Worm (Caenorhabditis elegans) whole organism, young adult: ENCODE measurements around the gene F55C9.3.

Source experiments
- B0019.2 ChIP-seq: fragments of 200-800 bp; sonication (Bioruptor generic); conservative IDR thresholded peaks from 2 replicates; pipeline ENCODE4 v1.3.6; 2022; ENCODE audit warnings: missing genetic modification reagents, missing genetic modification characterization, missing compliant biosample characterization
- B0261.1 ChIP-seq: sonication (generic microtip); optimal IDR thresholded peaks from 2 replicates; lab custom pipeline; 2016; ENCODE audit warnings: mild to moderate bottlenecking, missing genetic modification characterization, moderate library complexity, missing compliant biosample characterization
- F10E7.11 ChIP-seq: sonication (generic microtip); optimal IDR thresholded peaks from 2 replicates; lab custom pipeline; 2017; ENCODE audit warnings: mild to moderate bottlenecking, missing genetic modification characterization, moderate library complexity, missing compliant biosample characterization
- F39B2.1 ChIP-seq: fragments of 200-800 bp; sonication (Bioruptor generic); IDR thresholded peaks from 2 replicates; pipeline ENCODE4 v1.3.6; 2022; ENCODE audit warnings: missing genetic modification reagents, missing genetic modification characterization, missing compliant biosample characterization
- F52B5.7 ChIP-seq: sonication (generic microtip); optimal IDR thresholded peaks from 2 replicates; lab custom pipeline; 2016; ENCODE audit warnings: mild to moderate bottlenecking, missing genetic modification characterization, missing compliant biosample characterization
- Y53F4B.3 ChIP-seq: fragments of 200-800 bp; sonication (Bioruptor generic); IDR thresholded peaks from 2 replicates; pipeline ENCODE4 v1.3.6; 2022; ENCODE audit warnings: missing genetic modification reagents, missing genetic modification characterization, missing compliant biosample characterization
- Y56A3A.18 ChIP-seq: fragments of 200-800 bp; sonication (Bioruptor generic); IDR thresholded peaks from 2 replicates; pipeline ENCODE4 v1.3.6; 2022; ENCODE audit warnings: missing genetic modification reagents, missing genetic modification characterization, missing compliant biosample characterization
- Y79H2A.3 ChIP-seq: fragments of 200-800 bp; sonication (Bioruptor generic); conservative IDR thresholded peaks from 2 replicates; pipeline ENCODE4 v1.3.6; 2022; ENCODE audit warnings: missing genetic modification reagents, missing genetic modification characterization, missing compliant biosample characterization
- aptf-2 ChIP-seq: fragments of 200-800 bp; sonication (Bioruptor generic); conservative IDR thresholded peaks from 2 replicates; pipeline ENCODE4 v1.3.6; 2022; ENCODE audit warnings: missing genetic modification reagents, missing genetic modification characterization, missing compliant biosample characterization
- attf-5 ChIP-seq: fragments of 200-800 bp; sonication (Bioruptor generic); optimal IDR thresholded peaks from 2 replicates; lab custom pipeline; 2018; ENCODE audit warnings: mild to moderate bottlenecking, missing genetic modification characterization, missing compliant biosample characterization
- attf-6 ChIP-seq: fragments of 200-800 bp; sonication (Bioruptor generic); IDR thresholded peaks from 2 replicates; pipeline ENCODE4 v1.3.6; 2022; ENCODE audit warnings: missing genetic modification reagents, missing genetic modification characterization, missing compliant biosample characterization
- cebp-2 ChIP-seq: fragments of 200-800 bp; sonication (Bioruptor generic); IDR thresholded peaks from 2 replicates; pipeline ENCODE4 v1.3.6; 2022; ENCODE audit warnings: missing genetic modification characterization, missing compliant biosample characterization
- dpl-1 ChIP-seq: fragments of 150-350 bp; optimal IDR thresholded peaks from 2 replicates; lab custom pipeline; 2014; ENCODE audit warnings: missing biosample characterization, missing genetic modification reagents, missing genetic modification characterization
- efl-1 ChIP-seq: fragments of 150-350 bp; optimal IDR thresholded peaks from 2 replicates; lab custom pipeline; 2014; ENCODE audit warnings: missing biosample characterization, missing genetic modification reagents, missing genetic modification characterization
- egrh-3 ChIP-seq: fragments of 200-800 bp; sonication (Bioruptor generic); IDR thresholded peaks from 2 replicates; pipeline ENCODE4 v1.3.6; 2022; ENCODE audit warnings: missing genetic modification reagents, missing genetic modification characterization, missing compliant biosample characterization
- gei-17 ChIP-seq: fragments of 200-800 bp; sonication (Bioruptor generic); optimal IDR thresholded peaks from 2 replicates; lab custom pipeline; 2018; ENCODE audit warnings: mild to moderate bottlenecking, missing genetic modification characterization, missing compliant biosample characterization
- him-1 ChIP-seq: sonication (generic microtip); optimal IDR thresholded peaks from 2 replicates; lab custom pipeline; 2016; ENCODE audit warnings: missing genotype, missing genetic modification reagents, missing genetic modification characterization, missing compliant biosample characterization
- hlh-26 ChIP-seq: fragments of 200-800 bp; sonication (Bioruptor generic); conservative IDR thresholded peaks from 2 replicates; pipeline ENCODE4 v1.3.6; 2022; ENCODE audit warnings: missing genetic modification reagents, missing genetic modification characterization, missing compliant biosample characterization
- hsf-1 ChIP-seq: fragments of 200-800 bp; sonication (Bioruptor generic); IDR thresholded peaks from 2 replicates; pipeline ENCODE4 v1.3.6; 2022; ENCODE audit warnings: missing genetic modification reagents, missing genetic modification characterization, missing compliant biosample characterization
- let-607 ChIP-seq, 2 experiments: fragments of 200-800 bp in 1 of 2; sonication (Bioruptor generic) in 1 of 2; sonication (generic microtip) in 1 of 2; optimal IDR thresholded peaks; 2 replicates each; lab custom pipeline; 2016 to 2018; ENCODE audit warnings: mild to moderate bottlenecking in 2 of 2, missing compliant biosample characterization in 2 of 2, missing genetic modification characterization in 2 of 2, moderate library complexity in 2 of 2, missing genotype in 1 of 2
- lin-26 ChIP-seq: fragments of 200-800 bp; sonication (Bioruptor generic); IDR thresholded peaks from 2 replicates; pipeline ENCODE4 v1.3.6; 2022; ENCODE audit warnings: missing genetic modification reagents, missing genetic modification characterization, missing compliant biosample characterization
- madf-10 ChIP-seq: sonication (generic microtip); optimal IDR thresholded peaks from 2 replicates; lab custom pipeline; 2016; ENCODE audit warnings: mild to moderate bottlenecking, missing genetic modification characterization, missing compliant biosample characterization
- madf-6 ChIP-seq: fragments of 200-800 bp; sonication (Bioruptor generic); IDR thresholded peaks from 2 replicates; pipeline ENCODE4 v1.3.6; 2022; ENCODE audit warnings: missing genetic modification reagents, missing genetic modification characterization, missing compliant biosample characterization
- mcd-1 ChIP-seq: fragments of 200-800 bp; sonication (Bioruptor generic); IDR thresholded peaks from 2 replicates; pipeline ENCODE4 v1.3.6; 2022; ENCODE audit warnings: missing genetic modification reagents, missing genetic modification characterization, missing compliant biosample characterization
- mel-28 ChIP-seq: sonication (generic microtip); optimal IDR thresholded peaks from 2 replicates; lab custom pipeline; 2016; ENCODE audit warnings: borderline replicate concordance, mild to moderate bottlenecking, missing genetic modification characterization, missing compliant biosample characterization
- nfyb-1 ChIP-seq: fragments of 200-800 bp; sonication (Bioruptor generic); IDR thresholded peaks from 2 replicates; pipeline ENCODE4 v1.3.6; 2022; ENCODE audit warnings: missing genetic modification reagents, missing genetic modification characterization, missing compliant biosample characterization
- nhr-120 ChIP-seq: fragments of 200-800 bp; sonication (Bioruptor generic); IDR thresholded peaks from 2 replicates; pipeline ENCODE4 v1.3.6; 2022; ENCODE audit warnings: missing genetic modification characterization, missing compliant biosample characterization
- nhr-27 ChIP-seq: fragments of 200-800 bp; sonication (Bioruptor generic); optimal IDR thresholded peaks from 2 replicates; lab custom pipeline; 2018; ENCODE audit warnings: mild to moderate bottlenecking, missing genetic modification characterization, moderate library complexity, missing compliant biosample characterization
- nhr-80 ChIP-seq: sonication (generic microtip); optimal IDR thresholded peaks from 2 replicates; lab custom pipeline; 2016; ENCODE audit warnings: missing genetic modification characterization, missing compliant biosample characterization
- nhr-90 ChIP-seq: sonication (generic microtip); optimal IDR thresholded peaks from 2 replicates; lab custom pipeline; 2016; ENCODE audit warnings: missing genotype, mild to moderate bottlenecking, missing genetic modification characterization, missing compliant biosample characterization
- pbrm-1 ChIP-seq: fragments of 200-800 bp; sonication (Bioruptor generic); IDR thresholded peaks from 2 replicates; pipeline ENCODE4 v1.3.6; 2022; ENCODE audit warnings: missing genetic modification reagents, missing genetic modification characterization, missing compliant biosample characterization
- pha-4 ChIP-seq: fragments of 150-350 bp; sonication (generic microtip); optimal IDR thresholded peaks from 2 replicates; lab custom pipeline; 2014; ENCODE audit warnings: missing biosample characterization, missing genetic modification reagents, missing genetic modification characterization
- rcor-1 ChIP-seq: fragments of 200-800 bp; sonication (Bioruptor generic); IDR thresholded peaks from 2 replicates; pipeline ENCODE4 v1.3.6; 2022; ENCODE audit warnings: missing genetic modification reagents, missing genetic modification characterization, missing compliant biosample characterization
- snpc-3.4 ChIP-seq: sonication (generic microtip); optimal IDR thresholded peaks from 2 replicates; lab custom pipeline; 2017; ENCODE audit warnings: missing genetic modification characterization, mild to moderate bottlenecking, missing compliant biosample characterization, antibody characterized with exemption, moderate library complexity, missing genotype, missing genetic modification reagents
- unc-130 ChIP-seq: sonication (generic microtip); optimal IDR thresholded peaks from 2 replicates; lab custom pipeline; 2016; ENCODE audit warnings: missing genetic modification reagents, missing genetic modification characterization, missing compliant biosample characterization
- zfh-2 ChIP-seq: fragments of 200-800 bp; sonication (Bioruptor generic); conservative IDR thresholded peaks from 2 replicates; pipeline ENCODE4 v1.3.6; 2022; ENCODE audit warnings: missing genetic modification reagents, missing genetic modification characterization, missing compliant biosample characterization
- ztf-18 ChIP-seq: sonication (generic microtip); optimal IDR thresholded peaks from 2 replicates; lab custom pipeline; 2016; ENCODE audit warnings: missing genotype, mild to moderate bottlenecking, missing genetic modification characterization, missing compliant biosample characterization
- ztf-25 ChIP-seq: fragments of 200-800 bp; sonication (Bioruptor generic); IDR thresholded peaks from 2 replicates; pipeline ENCODE4 v1.3.6; 2022; ENCODE audit warnings: missing genetic modification reagents, missing genetic modification characterization, missing compliant biosample characterization
- ztf-26 ChIP-seq: sonication (generic microtip); optimal IDR thresholded peaks from 2 replicates; lab custom pipeline; 2017; ENCODE audit warnings: missing genetic modification characterization, missing compliant biosample characterization

Gene F55C9.3

DNA sequence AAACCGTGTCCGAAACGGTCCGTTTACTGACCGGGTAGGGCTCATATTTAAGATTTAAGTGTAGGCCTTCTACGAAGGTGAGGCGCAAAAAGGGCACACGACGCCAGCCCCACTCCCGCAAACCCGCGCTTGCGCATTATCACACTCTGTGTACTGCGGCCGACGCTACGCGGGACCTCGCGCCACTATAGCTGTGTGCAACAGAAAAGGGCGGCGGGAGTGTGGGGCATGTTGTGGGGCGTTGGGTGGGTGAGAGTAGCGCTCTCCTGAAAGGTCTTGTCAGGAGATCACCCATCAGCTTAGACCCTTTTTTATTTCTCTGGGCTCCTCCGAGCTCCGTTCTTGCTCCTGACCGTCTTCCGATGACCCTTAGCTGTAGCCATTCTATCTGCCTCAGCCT is 20.2 kb upstream of the F55C9.3 start:
- TF ChIP-seq snpc-3.4: no peak
- TF ChIP-seq nfyb-1 (GFP tag; lab: Robert Waterston, UW): no peak
- no peak for TF ChIP-seq hsf-1 (GFP tag; lab: Robert Waterston, UW)
- no peak for TF ChIP-seq him-1 (tag; lab: Kevin White, UChicago)
- no peak for TF ChIP-seq madf-10
- no peak for TF ChIP-seq Y53F4B.3 (GFP tag; lab: Robert Waterston, UW)
- TF ChIP-seq madf-6 (GFP tag; lab: Robert Waterston, UW): no peak
- TF ChIP-seq lin-26: no peak
- TF ChIP-seq nhr-27 (tag; lab: Kevin White, UChicago): no peak
- no peak for TF ChIP-seq aptf-2
- peak; percentile 69; the same call in 1 of the 2 replicates for TF ChIP-seq zfh-2
- no peak for TF ChIP-seq pha-4
- no peak for TF ChIP-seq gei-17 (GFP tag; lab: Kevin White, UChicago)
- TF ChIP-seq F10E7.11 (tag; lab: Kevin White, UChicago): no peak
- no peak for TF ChIP-seq Y79H2A.3 (GFP tag; lab: Robert Waterston, UW)
- TF ChIP-seq Y56A3A.18: no peak
- TF ChIP-seq cebp-2 (GFP tag; lab: Robert Waterston, UW): no peak
- peak; percentile 91 for TF ChIP-seq nhr-120 (GFP tag; lab: Robert Waterston, UW)
- TF ChIP-seq let-607 (tag; optimal IDR thresholded peaks at IDR 0.05; lab: Kevin White, UChicago): no peak
- TF ChIP-seq ztf-25 (GFP tag; lab: Robert Waterston, UW): 0 out of 2 replicates have a peak, but pooled peaks have one; percentile 40
- TF ChIP-seq B0261.1 (tag; lab: Kevin White, UChicago): no peak
- no peak for TF ChIP-seq nhr-90 (tag; lab: Kevin White, UChicago)
- TF ChIP-seq ztf-26 (tag; lab: Kevin White, UChicago): no peak
- TF ChIP-seq egrh-3 (GFP tag; lab: Robert Waterston, UW): no peak
- TF ChIP-seq F52B5.7: no peak
- TF ChIP-seq attf-6 (GFP tag; lab: Robert Waterston, UW): no peak
- TF ChIP-seq hlh-26: 0 out of 2 replicates have a peak, but pooled peaks have one; percentile 13
- TF ChIP-seq mcd-1 (GFP tag; lab: Robert Waterston, UW): no peak
- no peak for TF ChIP-seq pbrm-1
- no peak for TF ChIP-seq nhr-80 (tag; lab: Kevin White, UChicago)
- no peak for TF ChIP-seq unc-130
- TF ChIP-seq efl-1 (GFP tag; lab: Kevin White, UChicago): no peak
- no peak for TF ChIP-seq rcor-1
- TF ChIP-seq attf-5: no peak
- TF ChIP-seq B0019.2 (GFP tag; lab: Robert Waterston, UW): no peak

DNA sequence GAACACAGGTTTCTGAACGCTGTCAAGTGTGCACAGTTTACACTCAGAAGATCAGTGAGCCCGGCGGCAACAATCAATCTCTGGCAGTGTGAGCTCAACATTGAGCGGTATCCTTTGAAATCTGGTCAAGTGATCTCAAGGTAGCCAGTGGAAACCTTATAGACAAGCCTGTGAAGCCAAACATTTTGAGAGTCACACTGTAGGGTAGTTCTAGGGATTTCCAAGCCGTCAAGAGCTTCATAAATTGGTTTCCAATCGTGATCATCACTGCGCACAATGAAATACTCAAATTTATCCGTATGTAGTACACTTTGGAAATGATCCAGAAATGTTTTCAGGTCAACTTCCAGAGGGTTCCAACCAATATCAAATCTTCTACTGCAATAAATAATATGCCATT is 18.9 kb upstream of the F55C9.3 start, which contains the start of gene F55C9.15:
TSS of gene F55C9.15 (minus strand) at position 101 of the 400 bp plus-strand sequence.
- TF ChIP-seq mcd-1 (GFP tag; lab: Robert Waterston, UW): no peak
- no peak for TF ChIP-seq dpl-1 (GFP tag; lab: Kevin White, UChicago)
- no peak for TF ChIP-seq aptf-2
- TF ChIP-seq nhr-90 (tag; lab: Kevin White, UChicago): no peak
- TF ChIP-seq ztf-18 (tag; lab: Kevin White, UChicago): no peak
- no peak for TF ChIP-seq F39B2.1
- TF ChIP-seq B0261.1 (tag; lab: Kevin White, UChicago): no peak
- TF ChIP-seq mel-28 (tag; lab: Kevin White, UChicago): no peak
